Fruit fly (Drosophila melanogaster) whole organism, embryonic: ENCODE measurements around the gene CG43815.

Experiments
- Blimp-1 ChIP-seq: fragments of 200-800 bp; sonication (Bioruptor generic); optimal IDR thresholded peaks from 3 replicates; lab custom pipeline; 2018; ENCODE audit warnings: missing biosample characterization, missing genetic modification characterization, mild to moderate bottlenecking, moderate library complexity, missing genetic modification reagents
- CG1233 ChIP-seq: fragments of 200-800 bp; sonication (Bioruptor generic); optimal IDR thresholded peaks from 4 replicates; lab custom pipeline; 2018; ENCODE audit warnings: missing biosample characterization, mild to moderate bottlenecking, missing genetic modification characterization
- CG12769 ChIP-seq: fragments of 200-800 bp; sonication (Bioruptor generic); optimal IDR thresholded peaks from 2 replicates; lab custom pipeline; 2019; ENCODE audit warnings: missing biosample characterization, mild to moderate bottlenecking, missing genetic modification characterization, moderate library complexity
- CG1602 ChIP-seq: fragments of 200-800 bp; sonication (Bioruptor generic); optimal IDR thresholded peaks from 3 replicates; lab custom pipeline; 2016; ENCODE audit warnings: missing biosample characterization, missing genetic modification characterization
- CG16863 ChIP-seq: fragments of 200-800 bp; sonication (Bioruptor generic); optimal IDR thresholded peaks from 3 replicates; lab custom pipeline; 2016; ENCODE audit warnings: missing biosample characterization, missing genetic modification characterization
- CG18764 ChIP-seq: fragments of 200-800 bp; sonication (Bioruptor generic); optimal IDR thresholded peaks from 3 replicates; lab custom pipeline; 2016; ENCODE audit warnings: missing biosample characterization, missing genetic modification characterization
- CG30431 ChIP-seq: fragments of 200-800 bp; sonication (Bioruptor generic); optimal IDR thresholded peaks from 2 replicates; lab custom pipeline; 2017; ENCODE audit warnings: missing biosample characterization, missing genetic modification characterization
- CG31224 ChIP-seq: fragments of 200-800 bp; sonication (Bioruptor generic); IDR thresholded peaks from 2 replicates; pipeline ENCODE4 v1.3.6; 2022; ENCODE audit warnings: missing biosample characterization, missing genetic modification characterization
- CG33557 ChIP-seq: fragments of 200-800 bp; sonication (Bioruptor generic); optimal IDR thresholded peaks from 2 replicates; lab custom pipeline; 2019; ENCODE audit warnings: missing biosample characterization, mild to moderate bottlenecking, missing genetic modification characterization, moderate library complexity
- CG3726 ChIP-seq: fragments of 200-800 bp; sonication (Bioruptor generic); IDR thresholded peaks from 3 replicates; pipeline ENCODE4, ENCODE4 v1.3.6; 2022; ENCODE audit warnings: missing biosample characterization, missing genetic modification characterization
- CG4820 ChIP-seq: fragments of 200-800 bp; sonication (Bioruptor generic); optimal IDR thresholded peaks from 3 replicates; lab custom pipeline; 2016; ENCODE audit warnings: missing biosample characterization, missing genetic modification characterization
- CG6254 ChIP-seq: fragments of 200-800 bp; sonication (Bioruptor generic); optimal IDR thresholded peaks from 3 replicates; lab custom pipeline; 2017; ENCODE audit warnings: mild to moderate bottlenecking, missing biosample characterization, missing genetic modification reagents, missing genetic modification characterization
- CG6654 ChIP-seq: fragments of 200-800 bp; sonication (Bioruptor generic); optimal IDR thresholded peaks from 2 replicates; lab custom pipeline; 2017; ENCODE audit warnings: missing biosample characterization, mild to moderate bottlenecking, missing genetic modification characterization
- CG8388 ChIP-seq: fragments of 200-800 bp; sonication (Bioruptor generic); optimal IDR thresholded peaks from 2 replicates; lab custom pipeline; 2019; ENCODE audit warnings: missing biosample characterization, mild to moderate bottlenecking, missing genetic modification characterization, moderate library complexity
- CG8478 ChIP-seq: fragments of >200 bp; optimal IDR thresholded peaks from 2 replicates; lab custom pipeline; 2018
- Camta ChIP-seq: fragments of 200-800 bp; sonication (Bioruptor generic); optimal IDR thresholded peaks from 2 replicates; lab custom pipeline; 2016; ENCODE audit warnings: missing biosample characterization, missing genetic modification characterization
- CoRest ChIP-seq: fragments of 200-800 bp; sonication (Bioruptor generic); optimal IDR thresholded peaks from 3 replicates; lab custom pipeline; 2018; ENCODE audit warnings: missing biosample characterization, mild to moderate bottlenecking, missing genetic modification characterization, moderate library complexity
- Drgx ChIP-seq: fragments of 200-800 bp; sonication (Bioruptor generic); IDR thresholded peaks from 2 replicates; pipeline ENCODE4 v1.3.6; 2022; ENCODE audit warnings: missing biosample characterization, missing genetic modification characterization
- Eip74EF ChIP-seq, 2 experiments: fragments of 200-800 bp in 1 of 2; fragments of >200 bp in 1 of 2; sonication (Bioruptor generic) in 1 of 2; optimal IDR thresholded peaks; 2 replicates each; lab custom pipeline; 2017 to 2019; ENCODE audit warnings: missing biosample characterization in 2 of 2, missing genetic modification characterization in 2 of 2, mild to moderate bottlenecking in 1 of 2, moderate library complexity in 1 of 2
- HLH54F ChIP-seq: fragments of 200-800 bp; sonication (Bioruptor generic); optimal IDR thresholded peaks from 3 replicates; lab custom pipeline; 2016; ENCODE audit warnings: missing biosample characterization, missing genetic modification characterization
- HmgZ ChIP-seq: fragments of 200-800 bp; sonication (Bioruptor generic); optimal IDR thresholded peaks from 2 replicates; lab custom pipeline; 2018; ENCODE audit warnings: missing biosample characterization, mild to moderate bottlenecking, missing genetic modification characterization
- Mad ChIP-seq: fragments of 200-800 bp; sonication (Bioruptor generic); optimal IDR thresholded peaks from 2 replicates; lab custom pipeline; 2016; ENCODE audit warnings: missing biosample characterization, missing genetic modification characterization
- NfI ChIP-seq: fragments of 200-800 bp; sonication (Bioruptor generic); optimal IDR thresholded peaks from 3 replicates; lab custom pipeline; 2018; ENCODE audit warnings: missing biosample characterization, mild to moderate bottlenecking, missing genetic modification characterization, moderate library complexity
- Ravus ChIP-seq: fragments of 200-800 bp; sonication (Bioruptor generic); IDR thresholded peaks from 2 replicates; pipeline ENCODE4 v1.3.6; 2022; ENCODE audit warnings: missing biosample characterization, missing genetic modification characterization
- Six4 ChIP-seq: fragments of 200-800 bp; sonication (Bioruptor generic); optimal IDR thresholded peaks from 2 replicates; lab custom pipeline; 2016; ENCODE audit warnings: missing biosample characterization, missing genetic modification characterization
- az2 ChIP-seq: fragments of 200-800 bp; sonication (Bioruptor generic); optimal IDR thresholded peaks from 3 replicates; lab custom pipeline; 2016; ENCODE audit warnings: missing biosample characterization, missing genetic modification characterization
- bsh ChIP-seq, 2 experiments: fragments of 200-800 bp; sonication (Bioruptor generic); optimal IDR thresholded peaks; 2 replicates each; lab custom pipeline; 2017 to 2018; ENCODE audit warnings: mild to moderate bottlenecking in 2 of 2, missing biosample characterization in 2 of 2, missing genetic modification characterization in 2 of 2, moderate library complexity in 1 of 2
- cato ChIP-seq: fragments of 200-800 bp; sonication (Bioruptor generic); optimal IDR thresholded peaks from 2 replicates; lab custom pipeline; 2016; ENCODE audit warnings: missing biosample characterization, missing genetic modification characterization, borderline replicate concordance
- chif ChIP-seq, 2 experiments: fragments of 200-800 bp; sonication (Bioruptor generic); optimal IDR thresholded peaks; 3 replicates each; lab custom pipeline; 2016; ENCODE audit warnings: missing biosample characterization in 2 of 2, missing genetic modification characterization in 2 of 2
- chinmo ChIP-seq: fragments of 200-800 bp; sonication (Bioruptor generic); IDR thresholded peaks from 4 replicates; pipeline ENCODE4 v1.3.6; 2022; ENCODE audit warnings: missing biosample characterization, missing genetic modification characterization; ENCODE audit not compliant: partially characterized antibody
- chm ChIP-seq: fragments of 200-800 bp; sonication (Bioruptor generic); IDR thresholded peaks from 2 replicates; pipeline ENCODE4 v1.3.6; 2022; ENCODE audit warnings: missing biosample characterization, missing genetic modification characterization
- croc ChIP-seq: fragments of 200-800 bp; sonication (Bioruptor generic); conservative IDR thresholded peaks from 3 replicates; pipeline ENCODE4 v1.3.6; 2022; ENCODE audit warnings: missing biosample characterization, missing genetic modification characterization
- crp ChIP-seq, 2 experiments: fragments of 200-800 bp; sonication (Bioruptor generic); optimal IDR thresholded peaks; 2 replicates in 1 of 2; 3 replicates in 1 of 2; lab custom pipeline; 2017; ENCODE audit warnings: missing biosample characterization in 2 of 2, missing genetic modification characterization in 2 of 2, mild to moderate bottlenecking in 1 of 2, moderate library complexity in 1 of 2
- dimm ChIP-seq: fragments of 200-800 bp; sonication (Bioruptor generic); IDR thresholded peaks from 2 replicates; pipeline ENCODE4 v1.3.6; 2022; ENCODE audit warnings: missing biosample characterization, missing genetic modification characterization
- dysf ChIP-seq: fragments of 200-800 bp; sonication (Bioruptor generic); IDR thresholded peaks from 3 replicates; pipeline ENCODE4 v1.3.6; 2022; ENCODE audit warnings: missing biosample characterization, missing genetic modification characterization
- emc ChIP-seq: fragments of 200-800 bp; sonication (Bioruptor generic); optimal IDR thresholded peaks from 2 replicates; lab custom pipeline; 2016; ENCODE audit warnings: missing biosample characterization, missing genetic modification characterization
- gce ChIP-seq: fragments of 200-800 bp; sonication (Bioruptor generic); IDR thresholded peaks from 3 replicates; pipeline ENCODE4 v1.3.6; 2022; ENCODE audit warnings: missing biosample characterization, missing genetic modification characterization
- gfzf ChIP-seq: fragments of 200-800 bp; sonication (Bioruptor generic); optimal IDR thresholded peaks from 2 replicates; lab custom pipeline; 2016; ENCODE audit warnings: missing biosample characterization, mild to moderate bottlenecking, missing genetic modification characterization, moderate library complexity
- grau ChIP-seq: fragments of 200-800 bp; optimal IDR thresholded peaks from 3 replicates; lab custom pipeline; 2019; ENCODE audit warnings: missing biosample characterization, mild to moderate bottlenecking, missing genetic modification characterization, moderate library complexity
- kah ChIP-seq: fragments of 200-800 bp; sonication (Bioruptor generic); optimal IDR thresholded peaks from 2 replicates; lab custom pipeline; 2018; ENCODE audit warnings: missing biosample characterization, mild to moderate bottlenecking, missing genetic modification characterization
- mirr ChIP-seq: fragments of 200-800 bp; sonication (Bioruptor generic); optimal IDR thresholded peaks from 3 replicates; lab custom pipeline; 2018; ENCODE audit warnings: missing biosample characterization, mild to moderate bottlenecking, missing genetic modification characterization
- mld ChIP-seq: fragments of 200-800 bp; sonication (Bioruptor generic); IDR thresholded peaks from 3 replicates; pipeline ENCODE4 v1.3.6; 2022; ENCODE audit warnings: missing biosample characterization, missing genetic modification characterization; ENCODE audit not compliant: partially characterized antibody
- nmo ChIP-seq: fragments of 200-800 bp; sonication (Bioruptor generic); optimal IDR thresholded peaks from 2 replicates; lab custom pipeline; 2018; ENCODE audit warnings: missing biosample characterization, mild to moderate bottlenecking, missing genetic modification characterization, moderate library complexity
- onecut ChIP-seq: fragments of 200-800 bp; sonication (Bioruptor generic); IDR thresholded peaks from 2 replicates; pipeline ENCODE4 v1.3.6; 2022; ENCODE audit warnings: missing biosample characterization, missing genetic modification characterization
- sens ChIP-seq: fragments of 200-800 bp; sonication (Bioruptor generic); peaks from one replicate; lab custom pipeline; 2016; ENCODE audit warnings: missing biosample characterization, missing genetic modification characterization
- slbo ChIP-seq: fragments of 200-800 bp; sonication (Bioruptor generic); IDR thresholded peaks from 2 replicates; pipeline ENCODE4 v1.3.6; 2022; ENCODE audit warnings: missing biosample characterization, missing genetic modification characterization
- sug ChIP-seq: fragments of 200-800 bp; optimal IDR thresholded peaks from 2 replicates; lab custom pipeline; 2019; ENCODE audit warnings: missing biosample characterization, mild to moderate bottlenecking, missing genetic modification characterization, moderate library complexity
- tap ChIP-seq: fragments of 200-800 bp; optimal IDR thresholded peaks from 3 replicates; lab custom pipeline; 2019; ENCODE audit warnings: missing biosample characterization, mild to moderate bottlenecking, missing genetic modification characterization, moderate library complexity
- tna ChIP-seq: fragments of 200-800 bp; sonication (Bioruptor generic); IDR thresholded peaks from 2 replicates; pipeline ENCODE4 v1.3.6; 2022; ENCODE audit warnings: missing biosample characterization, missing genetic modification characterization; ENCODE audit not compliant: partially characterized antibody
- twi ChIP-seq: fragments of 200-800 bp; optimal IDR thresholded peaks from 2 replicates; lab custom pipeline; 2019; ENCODE audit warnings: missing biosample characterization, mild to moderate bottlenecking, missing genetic modification characterization, moderate library complexity
- wek ChIP-seq: fragments of 200-800 bp; sonication (Bioruptor generic); optimal IDR thresholded peaks from 3 replicates; lab custom pipeline; 2018; ENCODE audit warnings: missing biosample characterization, mild to moderate bottlenecking, missing genetic modification characterization, moderate library complexity

CG43815 gene

dm6 chr2L:3587286-3587685, 11.3 kb downstream of the CG43815 start (continued):
- TF ChIP-seq wek (GFP tag; lab: Kevin White, UChicago) (no peak), chm (GFP tag; lab: Robert Waterston, UW) (peak; percentile 65; the same call in 1 of the 2 replicates), gfzf (no peak), Eip74EF (GFP tag; optimal IDR thresholded peaks at IDR 0.05; lab: Kevin White, UChicago) (no peak), Blimp-1 (GFP tag; lab: Kevin White, UChicago) (peak; percentile 57), crp (GFP tag; optimal IDR thresholded peaks at IDR 0.05; lab: Kevin White, UChicago) (no peak), CG18764 (no peak), Drgx (GFP tag; lab: Robert Waterston, UW) (no peak), CG8478 (lab: Kevin White, UChicago) (no peak), kah (GFP tag; lab: Kevin White, UChicago) (no peak), slbo (GFP tag; lab: Robert Waterston, UW) (no peak), Ravus (GFP tag; lab: Robert Waterston, UW) (no peak; the same call in 1 of the 2 replicates), tap (tag; lab: Kevin White, UChicago) (peak; percentile 1), CG30431 (no peak), CoRest (tag; lab: Kevin White, UChicago) (peak; percentile 37), CG16863 (GFP tag; lab: Kevin White, UChicago) (peak; percentile 24), CG1233 (peak; percentile 33), mld (no peak), nmo (GFP tag; lab: Kevin White, UChicago) (peak; percentile 59), CG12769 (tag; lab: Kevin White, UChicago) (no peak), NfI (GFP tag; lab: Kevin White, UChicago) (peak; percentile 11), cato (GFP tag; lab: Kevin White, UChicago) (no peak), gce (GFP tag; lab: Robert Waterston, UW) (no peak), bsh (GFP tag; optimal IDR thresholded peaks at IDR 0.05; lab: Kevin White, UChicago) (peak in 1 of 2 experiments; percentile 80), Six4 (GFP tag; lab: Kevin White, UChicago) (no peak), twi (tag; lab: Kevin White, UChicago) (peak; percentile 17), CG33557 (GFP tag; lab: Kevin White, UChicago) (peak; percentile 74), sens (peak; percentile 86), Camta (GFP tag; lab: Kevin White, UChicago) (peak; percentile 17), croc (peak; percentile 54; the same call in 2 of the 3 replicates), HLH54F (GFP tag; lab: Kevin White, UChicago) (no peak), sug (no peak), CG4820 (GFP tag; lab: Kevin White, UChicago) (peak; percentile 44), tna (GFP tag; lab: Robert Waterston, UW) (no peak), CG3726 (GFP tag; lab: Robert Waterston, UW) (no peak), CG8388 (GFP tag; lab: Kevin White, UChicago) (peak; percentile 47), dysf (GFP tag; lab: Robert Waterston, UW) (peak; percentile 49; the same call in 2 of the 3 replicates), onecut (GFP tag; lab: Robert Waterston, UW) (0 out of 2 replicates have a peak, but pooled peaks have one; percentile 35), CG6254 (GFP tag; lab: Kevin White, UChicago) (peak; percentile 8), dimm (no peak), emc (GFP tag; lab: Kevin White, UChicago) (no peak), Mad (no peak), chinmo (no peak), mirr (GFP tag; lab: Kevin White, UChicago) (no peak), HmgZ (no peak), az2 (peak; percentile 38), grau (peak; percentile 49), CG6654 (GFP tag; lab: Kevin White, UChicago) (no peak), chif (GFP tag; optimal IDR thresholded peaks at IDR 0.05; lab: Kevin White, UChicago) (peak; percentile 28 to 73), CG31224 (GFP tag; lab: Robert Waterston, UW) (no peak), CG1602 (GFP tag; lab: Kevin White, UChicago) (peak; percentile 26)
